Worm (Caenorhabditis elegans) whole organism, L3 larva: ENCODE data around the gene F19G12.9.
"Not testable (repeated sequence)": the region's sequence is repeated elsewhere in the genome, so short reads cannot be mapped to it uniquely, and the experiment has no call there.

Experiments used
- R02D3.7 ChIP-seq: fragments of 150-350 bp; optimal IDR thresholded peaks from 2 replicates; lab custom pipeline; 2014; ENCODE audit warnings: missing biosample characterization, missing genetic modification characterization
- ZK546.5 ChIP-seq: sonication (generic microtip); optimal IDR thresholded peaks from 2 replicates; lab custom pipeline; 2017; ENCODE audit warnings: missing biosample characterization, missing genetic modification characterization
- aly-2 ChIP-seq: fragments of 150-350 bp; optimal IDR thresholded peaks from 2 replicates; lab custom pipeline; 2014; ENCODE audit warnings: missing biosample characterization, missing genetic modification characterization
- ama-1 ChIP-seq: fragments of 150-350 bp; optimal IDR thresholded peaks from 2 replicates; lab custom pipeline; 2018
- ceh-28 ChIP-seq: fragments of 150-350 bp; optimal IDR thresholded peaks from 2 replicates; lab custom pipeline; 2014; ENCODE audit warnings: missing biosample characterization, missing genetic modification reagents, missing genetic modification characterization
- daf-12 ChIP-seq: fragments of 150-350 bp; optimal IDR thresholded peaks from 2 replicates; lab custom pipeline; 2014; ENCODE audit warnings: missing biosample characterization, missing genetic modification reagents, missing genetic modification characterization
- egl-27 ChIP-seq: sonication (generic microtip); optimal IDR thresholded peaks from 4 replicates; lab custom pipeline; 2017; ENCODE audit warnings: missing biosample characterization, missing genetic modification reagents, missing genetic modification characterization
- elt-1 ChIP-seq: fragments of 150-350 bp; optimal IDR thresholded peaks from 2 replicates; lab custom pipeline; 2014; ENCODE audit warnings: missing biosample characterization, missing genetic modification characterization
- elt-2 ChIP-seq: sonication (generic microtip); optimal IDR thresholded peaks from 2 replicates; lab custom pipeline; 2016; ENCODE audit warnings: missing genetic modification reagents, mild to moderate bottlenecking, missing genetic modification characterization, missing compliant biosample characterization
- eor-1 ChIP-seq, 2 experiments: fragments of 150-350 bp; optimal IDR thresholded peaks; 2 replicates each; lab custom pipeline; 2014 to 2018; ENCODE audit warnings: missing biosample characterization in 2 of 2, missing genetic modification characterization in 2 of 2
- fkh-10 ChIP-seq: sonication (generic microtip); optimal IDR thresholded peaks from 2 replicates; lab custom pipeline; 2017; ENCODE audit warnings: missing biosample characterization, missing genetic modification reagents, missing genetic modification characterization
- fos-1 ChIP-seq: fragments of 150-350 bp; optimal IDR thresholded peaks from 2 replicates; lab custom pipeline; 2014; ENCODE audit warnings: missing biosample characterization, missing genetic modification characterization
- jun-1 ChIP-seq: fragments of 150-350 bp; optimal IDR thresholded peaks from 2 replicates; lab custom pipeline; 2014; ENCODE audit warnings: missing biosample characterization, missing genetic modification reagents, missing genetic modification characterization
- lin-39 ChIP-seq: fragments of 150-350 bp; optimal IDR thresholded peaks from 2 replicates; lab custom pipeline; 2018; ENCODE audit warnings: missing biosample characterization, missing genetic modification reagents, missing genetic modification characterization
- lsy-12 ChIP-seq: sonication (generic microtip); optimal IDR thresholded peaks from 2 replicates; lab custom pipeline; 2016; ENCODE audit warnings: mild to moderate bottlenecking, missing genetic modification characterization, missing compliant biosample characterization
- mdl-1 ChIP-seq: fragments of 150-350 bp; optimal IDR thresholded peaks from 2 replicates; lab custom pipeline; 2014; ENCODE audit warnings: missing biosample characterization, missing genetic modification characterization
- mml-1 ChIP-seq: fragments of 150-350 bp; sonication (generic microtip); optimal IDR thresholded peaks from 3 replicates; lab custom pipeline; 2014; ENCODE audit warnings: missing biosample characterization, missing genetic modification characterization
- nfya-1 ChIP-seq: sonication (generic microtip); optimal IDR thresholded peaks from 2 replicates; lab custom pipeline; 2017; ENCODE audit warnings: missing genetic modification characterization, mild to moderate bottlenecking, missing compliant biosample characterization, antibody characterized with exemption, moderate library complexity; ENCODE audit not compliant: insufficient read depth
- nhr-11 ChIP-seq: fragments of 150-350 bp; optimal IDR thresholded peaks from 2 replicates; lab custom pipeline; 2014; ENCODE audit warnings: missing biosample characterization, missing genetic modification characterization
- nhr-12 ChIP-seq: fragments of 150-350 bp; optimal IDR thresholded peaks from 2 replicates; lab custom pipeline; 2014; ENCODE audit warnings: missing biosample characterization, missing genetic modification characterization
- nhr-23 ChIP-seq: fragments of 150-350 bp; optimal IDR thresholded peaks from 2 replicates; lab custom pipeline; 2014; ENCODE audit warnings: missing biosample characterization, missing genetic modification reagents, missing genetic modification characterization
- nhr-237 ChIP-seq: fragments of 150-350 bp; optimal IDR thresholded peaks from 2 replicates; lab custom pipeline; 2014; ENCODE audit warnings: missing biosample characterization, missing genetic modification characterization
- nhr-43 ChIP-seq: sonication (generic microtip); optimal IDR thresholded peaks from 2 replicates; lab custom pipeline; 2016; ENCODE audit warnings: mild to moderate bottlenecking, missing genetic modification characterization, missing compliant biosample characterization; ENCODE audit not compliant: poor library complexity, severe bottlenecking
- nhr-67 ChIP-seq: fragments of 150-350 bp; optimal IDR thresholded peaks from 2 replicates; lab custom pipeline; 2014; ENCODE audit warnings: missing biosample characterization, missing genetic modification characterization
- nhr-76 ChIP-seq: fragments of 150-350 bp; sonication (generic microtip); optimal IDR thresholded peaks from 5 replicates; lab custom pipeline; 2014; ENCODE audit warnings: missing biosample characterization, missing genetic modification characterization
- pha-4 ChIP-seq: fragments of 150-350 bp; optimal IDR thresholded peaks from 2 replicates; lab custom pipeline; 2014; ENCODE audit warnings: missing biosample characterization, missing genetic modification reagents, missing genetic modification characterization
- pqm-1 ChIP-seq: fragments of 150-350 bp; optimal IDR thresholded peaks from 2 replicates; lab custom pipeline; 2017; ENCODE audit warnings: missing biosample characterization, missing genetic modification characterization, inconsistent platforms
- sea-2 ChIP-seq: fragments of 150-350 bp; sonication (generic microtip); optimal IDR thresholded peaks from 4 replicates; lab custom pipeline; 2014; ENCODE audit warnings: missing biosample characterization, missing genetic modification reagents, missing genetic modification characterization
- snpc-4 ChIP-seq: fragments of 150-350 bp; optimal IDR thresholded peaks from 2 replicates; lab custom pipeline; 2014; ENCODE audit warnings: missing biosample characterization, missing genetic modification characterization
- tbx-2 ChIP-seq: sonication (generic microtip); optimal IDR thresholded peaks from 2 replicates; lab custom pipeline; 2016; ENCODE audit warnings: mild to moderate bottlenecking, missing genetic modification characterization, missing compliant biosample characterization
- unc-39 ChIP-seq: sonication (generic microtip); optimal IDR thresholded peaks from 4 replicates; lab custom pipeline; 2017; ENCODE audit warnings: missing biosample characterization, missing genetic modification characterization
- unc-62 ChIP-seq: fragments of 150-350 bp; sonication (generic microtip); optimal IDR thresholded peaks from 4 replicates; lab custom pipeline; 2014; ENCODE audit warnings: missing biosample characterization, missing genetic modification reagents, missing genetic modification characterization

Gene F19G12.9

ce11 chrX:1403444-1403843 is 15.6 kb upstream of the F19G12.9 start, which contains the start of gene ZK402.2:
Gene ZK402.2 (plus strand): TSS chrX:1403744.
- TF ChIP-seq tbx-2 (tag; lab: Kevin White, UChicago); elt-1 (tag; lab: Kevin White, UChicago); nhr-67: not testable (repeated sequence)

- not testable (repeated sequence) for TF ChIP-seq unc-62 (GFP tag; lab: Kevin White, UChicago); sea-2 (GFP tag; lab: Kevin White, UChicago); elt-1 (tag; lab: Kevin White, UChicago)
Measured at ce11 chrX:1403971-1404370, 15.0 kb upstream of the F19G12.9 start, which contains the start of gene ZK402.1. Gene ZK402.1 (plus strand): TSS chrX:1404271.

- TF ChIP-seq eor-1 (tag; optimal IDR thresholded peaks at IDR 0.05; lab: Kevin White, UChicago) (no peak), nhr-12 (no peak), daf-12 (tag; lab: Kevin White, UChicago) (no peak), elt-2 (no peak), nhr-237 (tag; lab: Kevin White, UChicago) (no peak), egl-27 (tag; lab: Kevin White, UChicago) (no peak), tbx-2 (tag; lab: Kevin White, UChicago) (no peak), nhr-11 (no peak), pha-4 (tag; lab: Kevin White, UChicago) (no peak), aly-2 (tag; lab: Kevin White, UChicago) (no peak), mml-1 (no peak), ceh-28 (tag; lab: Kevin White, UChicago) (no peak), lin-39 (tag; lab: Kevin White, UChicago) (no peak), nfya-1 (tag; lab: Kevin White, UChicago) (no peak), ZK546.5 (no peak), jun-1 (tag; lab: Kevin White, UChicago) (no peak), unc-62 (GFP tag; lab: Kevin White, UChicago) (no peak)
Measured at ce11 chrX:1409224-1409623, 9.8 kb upstream of the F19G12.9 start.

ce11 chrX:1410552-1410951 is 8.5 kb upstream of the F19G12.9 start, which contains the start of gene abu-2:
Gene abu-2 (minus strand): TSS chrX:1410652.
- TF ChIP-seq jun-1 (tag; lab: Kevin White, UChicago) (no peak), mml-1 (no peak), daf-12 (tag; lab: Kevin White, UChicago) (no peak), nfya-1 (tag; lab: Kevin White, UChicago) (no peak), lsy-12 (tag; lab: Kevin White, UChicago) (no peak), nhr-237 (tag; lab: Kevin White, UChicago) (no peak), ama-1 (no peak), R02D3.7 (tag; lab: Kevin White, UChicago) (no peak), fkh-10 (GFP tag; lab: Kevin White, UChicago) (no peak), nhr-23 (no peak), unc-39 (no peak), nhr-76 (tag; lab: Kevin White, UChicago) (no peak), nhr-67 (no peak), eor-1 (tag; optimal IDR thresholded peaks at IDR 0.05; lab: Kevin White, UChicago) (no peak), pqm-1 (tag; lab: Kevin White, UChicago) (no peak), mdl-1 (tag; lab: Kevin White, UChicago) (no peak), nhr-43 (tag; lab: Kevin White, UChicago) (no peak), lin-39 (tag; lab: Kevin White, UChicago) (no peak)

- TF ChIP-seq unc-62 (GFP tag; lab: Kevin White, UChicago) (no peak), egl-27 (tag; lab: Kevin White, UChicago) (no peak), fos-1 (tag; lab: Kevin White, UChicago) (no peak), nhr-12 (no peak), nhr-11 (no peak), tbx-2 (tag; lab: Kevin White, UChicago) (no peak), snpc-4 (tag; lab: Kevin White, UChicago) (no peak)
Measured at ce11 chrX:1412844-1413243, 6.2 kb upstream of the F19G12.9 start, which contains the start of gene srh-19. Gene srh-19 (plus strand): TSS chrX:1413144.
